Fruit fly (Drosophila melanogaster) whole organism, wandering third instar larva: Measurements from ENCODE around the gene LysD.
"Not testable (repeated sequence)": the region's sequence is repeated elsewhere in the genome, so short reads cannot be mapped to it uniquely, and the experiment has no call there.

Experiments
- Abd-B ChIP-seq: fragments of >200 bp; optimal IDR thresholded peaks from 2 replicates; lab custom pipeline; 2017; ENCODE audit warnings: missing biosample characterization, missing genetic modification characterization
- Hr83 ChIP-seq: fragments of 200-300 bp; sonication (Bioruptor generic); optimal IDR thresholded peaks from 2 replicates; lab custom pipeline; 2016; ENCODE audit warnings: missing biosample characterization, mild to moderate bottlenecking, missing genetic modification characterization, moderate library complexity; ENCODE audit not compliant: poor library complexity, severe bottlenecking
- Vsx2 ChIP-seq: fragments of 200-300, 225-300 bp; sonication (Bioruptor generic); optimal IDR thresholded peaks from 2 replicates; lab custom pipeline; 2018; ENCODE audit warnings: missing biosample characterization, missing genetic modification characterization; ENCODE audit not compliant: partially characterized antibody
- dl ChIP-seq, 2 experiments: fragments of 175-275, 200-275 bp in 1 of 2; fragments of 200-275 bp in 1 of 2; sonication (Bioruptor generic); optimal IDR thresholded peaks; lab custom pipeline; 2018; ENCODE audit warnings: mild to moderate bottlenecking in 2 of 2, missing biosample characterization in 2 of 2, missing genetic modification characterization in 2 of 2, moderate library complexity in 2 of 2; ENCODE audit not compliant: partially characterized antibody in 2 of 2, insufficient read depth in 1 of 2
- ey ChIP-seq: fragments of 200-800 bp; sonication (Bioruptor generic); optimal IDR thresholded peaks from 2 replicates; lab custom pipeline; 2016; ENCODE audit warnings: missing biosample characterization, missing genetic modification characterization
- h ChIP-seq: fragments of 200-800 bp; sonication (Bioruptor generic); optimal IDR thresholded peaks from 3 replicates; lab custom pipeline; 2016; ENCODE audit warnings: missing biosample characterization, mild to moderate bottlenecking, missing genetic modification characterization
- pan ChIP-seq: fragments of >200 bp; optimal IDR thresholded peaks from 2 replicates; lab custom pipeline; 2017
- woc ChIP-seq: sonication (Bioruptor generic); optimal IDR thresholded peaks from 2 replicates; lab custom pipeline; 2016; ENCODE audit warnings: missing biosample characterization, mild to moderate bottlenecking, missing genetic modification characterization

DNA sequence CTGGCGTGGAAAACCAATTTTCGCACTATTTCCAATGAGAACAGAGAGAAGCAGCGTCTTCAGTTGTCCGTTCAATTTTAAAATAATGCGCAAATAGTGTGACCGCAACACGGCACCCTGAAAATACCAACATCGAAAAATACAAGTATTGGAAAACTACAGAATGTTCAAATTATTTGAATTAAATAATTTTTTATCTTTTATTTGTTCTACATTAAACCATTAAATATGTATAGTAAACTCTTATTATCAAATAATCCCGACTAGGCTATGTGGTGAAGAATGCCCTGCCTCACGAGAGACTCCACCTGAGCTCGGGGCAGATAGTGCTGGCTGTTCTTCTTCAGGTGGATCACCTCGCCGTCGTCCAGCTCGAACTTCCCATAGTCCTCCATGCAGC, 34.8 kb upstream of the LysD start, which contains the start of gene Klp61F:
- TF ChIP-seq Hr83; dl (GFP tag; optimal IDR thresholded peaks at IDR 0.05; lab: Kevin White, UChicago; ENCODE audit: insufficient read depth in 1 of 2, partially characterized antibody in 2 of 2); h (GFP tag; lab: Kevin White, UChicago); pan (lab: Kevin White, UChicago); woc (GFP tag; lab: Kevin White, UChicago); Vsx2 (GFP tag; lab: Kevin White, UChicago); Abd-B (GFP tag; lab: Kevin White, UChicago); ey (GFP tag; lab: Kevin White, UChicago): not testable (repeated sequence)
